Fruit fly (Drosophila melanogaster) whole organism, embryonic: Measurements from ENCODE around the gene Invadolysin.

Experiments
- Blimp-1 ChIP-seq: fragments of 200-800 bp; sonication (Bioruptor generic); optimal IDR thresholded peaks from 3 replicates; lab custom pipeline; 2018; ENCODE audit warnings: missing biosample characterization, missing genetic modification characterization, mild to moderate bottlenecking, moderate library complexity, missing genetic modification reagents
- BtbVII ChIP-seq: fragments of 200-800 bp; sonication (Bioruptor generic); optimal IDR thresholded peaks from 3 replicates; lab custom pipeline; 2017; ENCODE audit warnings: missing biosample characterization, mild to moderate bottlenecking, missing genetic modification characterization
- Bteb2 ChIP-seq: fragments of 200-800 bp; sonication (Bioruptor generic); optimal IDR thresholded peaks from 2 replicates; lab custom pipeline; 2016; ENCODE audit warnings: missing biosample characterization, missing genetic modification characterization
- CG10274 ChIP-seq: fragments of 200-800 bp; sonication (Bioruptor generic); optimal IDR thresholded peaks from 3 replicates; lab custom pipeline; 2017; ENCODE audit warnings: missing biosample characterization, mild to moderate bottlenecking, missing genetic modification characterization
- CG10543 ChIP-seq: fragments of 200-800 bp; sonication (Bioruptor generic); optimal IDR thresholded peaks from 3 replicates; lab custom pipeline; 2017; ENCODE audit warnings: missing biosample characterization, mild to moderate bottlenecking, missing genetic modification characterization, moderate library complexity
- CG10654 ChIP-seq: fragments of 200-800 bp; sonication (Bioruptor generic); optimal IDR thresholded peaks from 2 replicates; lab custom pipeline; 2016; ENCODE audit warnings: missing biosample characterization, missing genetic modification characterization
- CG12071 ChIP-seq: fragments of 200-800 bp; sonication (Bioruptor generic); optimal IDR thresholded peaks from 3 replicates; lab custom pipeline; 2018; ENCODE audit warnings: missing biosample characterization, mild to moderate bottlenecking, missing genetic modification characterization
- CG1233 ChIP-seq: fragments of 200-800 bp; sonication (Bioruptor generic); optimal IDR thresholded peaks from 4 replicates; lab custom pipeline; 2018; ENCODE audit warnings: missing biosample characterization, mild to moderate bottlenecking, missing genetic modification characterization
- CG12391 ChIP-seq: fragments of 200-800 bp; sonication (Bioruptor generic); optimal IDR thresholded peaks from 3 replicates; lab custom pipeline; 2018; ENCODE audit warnings: missing biosample characterization, mild to moderate bottlenecking, missing genetic modification characterization, moderate library complexity
- CG12942 ChIP-seq: fragments of 200-800 bp; sonication (Bioruptor generic); optimal IDR thresholded peaks from 3 replicates; lab custom pipeline; 2016; ENCODE audit warnings: missing biosample characterization, missing genetic modification characterization
- CG13424 ChIP-seq: fragments of 200-800 bp; sonication (Bioruptor generic); optimal IDR thresholded peaks from 2 replicates; lab custom pipeline; 2019; ENCODE audit warnings: missing biosample characterization, mild to moderate bottlenecking, missing genetic modification characterization, moderate library complexity
- CG13894 ChIP-seq: fragments of 200-800 bp; sonication (Bioruptor generic); optimal IDR thresholded peaks from 3 replicates; lab custom pipeline; 2018; ENCODE audit warnings: missing biosample characterization, mild to moderate bottlenecking, missing genetic modification characterization, moderate library complexity
- CG14965 ChIP-seq: fragments of 200-800 bp; sonication (Bioruptor generic); optimal IDR thresholded peaks from 2 replicates; lab custom pipeline; 2016; ENCODE audit warnings: missing biosample characterization, missing genetic modification characterization, borderline replicate concordance
- CG15269 ChIP-seq: fragments of 200-800 bp; sonication (Bioruptor generic); optimal IDR thresholded peaks from 2 replicates; lab custom pipeline; 2018; ENCODE audit warnings: missing biosample characterization, mild to moderate bottlenecking, missing genetic modification characterization, moderate library complexity
- CG15514 ChIP-seq: fragments of 200-800 bp; sonication (Bioruptor generic); optimal IDR thresholded peaks from 3 replicates; lab custom pipeline; 2017; ENCODE audit warnings: missing biosample characterization, missing genetic modification characterization, mild to moderate bottlenecking, moderate library complexity, missing genetic modification reagents
- CG17385 ChIP-seq: fragments of 200-800 bp; sonication (Bioruptor generic); optimal IDR thresholded peaks from 3 replicates; lab custom pipeline; 2018; ENCODE audit warnings: missing biosample characterization, mild to moderate bottlenecking, missing genetic modification characterization
- CG17568 ChIP-seq: fragments of 200-800 bp; sonication (Bioruptor generic); optimal IDR thresholded peaks from 2 replicates; lab custom pipeline; 2018; ENCODE audit warnings: missing biosample characterization, mild to moderate bottlenecking, missing genetic modification characterization, moderate library complexity
- CG2199 ChIP-seq: fragments of 200-800 bp; sonication (Bioruptor generic); IDR thresholded peaks from 3 replicates; pipeline ENCODE4 v1.3.6; 2022; ENCODE audit warnings: missing biosample characterization, missing genetic modification characterization
- CG34376 ChIP-seq: fragments of 200-800 bp; sonication (Bioruptor generic); optimal IDR thresholded peaks from 2 replicates; lab custom pipeline; 2018; ENCODE audit warnings: missing biosample characterization, mild to moderate bottlenecking, missing genetic modification characterization
- CG34422 ChIP-seq: fragments of 200-800 bp; sonication (Bioruptor generic); IDR thresholded peaks from 3 replicates; pipeline ENCODE4 v1.3.6; 2022; ENCODE audit warnings: missing biosample characterization, missing genetic modification characterization
- CG4360 ChIP-seq: fragments of 200-800 bp; sonication (Bioruptor generic); IDR thresholded peaks from 2 replicates; pipeline ENCODE4 v1.3.6; 2022; ENCODE audit warnings: missing biosample characterization, missing genetic modification characterization
- CG4820 ChIP-seq: fragments of 200-800 bp; sonication (Bioruptor generic); optimal IDR thresholded peaks from 3 replicates; lab custom pipeline; 2016; ENCODE audit warnings: missing biosample characterization, missing genetic modification characterization
- CG6272 ChIP-seq: fragments of 200-800 bp; sonication (Bioruptor generic); IDR thresholded peaks from 2 replicates; pipeline ENCODE4 v1.3.6; 2022; ENCODE audit warnings: missing biosample characterization, missing genetic modification characterization
- CG6765 ChIP-seq: fragments of 200-800 bp; sonication (Bioruptor generic); optimal IDR thresholded peaks from 3 replicates; lab custom pipeline; 2017; ENCODE audit warnings: missing biosample characterization, mild to moderate bottlenecking, missing genetic modification characterization
- CG6813 ChIP-seq: fragments of 200-800 bp; sonication (Bioruptor generic); optimal IDR thresholded peaks from 2 replicates; lab custom pipeline; 2017; ENCODE audit warnings: missing biosample characterization, missing genetic modification characterization, mild to moderate bottlenecking, moderate library complexity, missing genetic modification reagents
- CG7357 ChIP-seq: fragments of 200-800 bp; sonication (Bioruptor generic); IDR thresholded peaks from 3 replicates; pipeline ENCODE4 v1.3.6; 2022; ENCODE audit warnings: missing biosample characterization, missing genetic modification characterization
- CG7372 ChIP-seq: fragments of 200-800 bp; sonication (Bioruptor generic); IDR thresholded peaks from 2 replicates; pipeline ENCODE4 v1.3.6; 2022; ENCODE audit warnings: missing biosample characterization, missing genetic modification characterization
- CG8765 ChIP-seq: fragments of 200-800 bp; sonication (Bioruptor generic); IDR thresholded peaks from 2 replicates; pipeline ENCODE4 v1.3.6; 2022; ENCODE audit warnings: missing biosample characterization, missing genetic modification characterization
- CG8944 ChIP-seq: fragments of 200-800 bp; sonication (Bioruptor generic); optimal IDR thresholded peaks from 3 replicates; lab custom pipeline; 2016; ENCODE audit warnings: missing biosample characterization, missing genetic modification characterization
- CkIIα-i1 ChIP-seq: fragments of 200-800 bp; sonication (Bioruptor generic); IDR thresholded peaks from 2 replicates; pipeline ENCODE4 v1.3.6; 2022; ENCODE audit warnings: missing biosample characterization, missing genetic modification characterization
- Dref ChIP-seq: fragments of 200-800 bp; sonication (Bioruptor generic); IDR thresholded peaks from 2 replicates; pipeline ENCODE4 v1.3.6; 2022; ENCODE audit warnings: missing biosample characterization, missing genetic modification characterization
- ERR ChIP-seq: fragments of 200-800 bp; sonication (Bioruptor generic); optimal IDR thresholded peaks from 2 replicates; lab custom pipeline; 2016; ENCODE audit warnings: missing biosample characterization, missing genetic modification characterization
- Fer1 ChIP-seq: fragments of 200-800 bp; sonication (Bioruptor generic); optimal IDR thresholded peaks from 2 replicates; lab custom pipeline; 2017; ENCODE audit warnings: missing biosample characterization, mild to moderate bottlenecking, missing genetic modification characterization
- Fer3 ChIP-seq: fragments of 200-800 bp; sonication (Bioruptor generic); optimal IDR thresholded peaks from 2 replicates; lab custom pipeline; 2018; ENCODE audit warnings: missing biosample characterization, mild to moderate bottlenecking, missing genetic modification characterization, moderate library complexity
- H15 ChIP-seq: fragments of 200-800 bp; sonication (Bioruptor generic); IDR thresholded peaks from 3 replicates; pipeline ENCODE4 v1.3.6; 2022; ENCODE audit warnings: missing biosample characterization, missing genetic modification characterization
- Hmr ChIP-seq: fragments of 200-800 bp; sonication (Bioruptor generic); optimal IDR thresholded peaks from 3 replicates; lab custom pipeline; 2017; ENCODE audit warnings: mild to moderate bottlenecking, missing biosample characterization, missing genetic modification reagents, missing genetic modification characterization
- Jarid2 ChIP-seq: fragments of 200-800 bp; sonication (Bioruptor generic); optimal IDR thresholded peaks from 3 replicates; lab custom pipeline; 2017; ENCODE audit warnings: mild to moderate bottlenecking, missing biosample characterization, missing genetic modification reagents, missing genetic modification characterization
- Med ChIP-seq: fragments of 200-800 bp; sonication (Bioruptor generic); peaks from one replicate; lab custom pipeline; 2016; ENCODE audit warnings: missing biosample characterization, missing genetic modification characterization, mild to moderate bottlenecking, inconsistent platforms, moderate library complexity
- PHDP ChIP-seq: fragments of 200-800 bp; sonication (Bioruptor generic); optimal IDR thresholded peaks from 3 replicates; lab custom pipeline; 2018; ENCODE audit warnings: missing biosample characterization, mild to moderate bottlenecking, missing genetic modification characterization, moderate library complexity
- Pdp1 ChIP-seq, 2 experiments: fragments of 200-800 bp; sonication (Bioruptor generic); optimal IDR thresholded peaks; 3 replicates each; lab custom pipeline; 2016; ENCODE audit warnings: missing biosample characterization in 2 of 2, missing genetic modification characterization in 2 of 2, mild to moderate bottlenecking in 1 of 2, moderate library complexity in 1 of 2
- ase ChIP-seq: fragments of 200-800 bp; sonication (Bioruptor generic); IDR thresholded peaks from 3 replicates; pipeline ENCODE4 v1.3.6; 2022; ENCODE audit warnings: missing biosample characterization, missing genetic modification characterization
- crol ChIP-seq: fragments of 200-800 bp; sonication (Bioruptor generic); IDR thresholded peaks from 2 replicates; pipeline ENCODE4 v1.3.6; 2022; ENCODE audit warnings: missing biosample characterization, missing genetic modification characterization
- en ChIP-seq: fragments of 200-800 bp; sonication (Bioruptor generic); optimal IDR thresholded peaks from 2 replicates; lab custom pipeline; 2016; ENCODE audit warnings: missing biosample characterization, missing genetic modification characterization
- p53 ChIP-seq: fragments of 200-800 bp; sonication (Bioruptor generic); optimal IDR thresholded peaks from 2 replicates; lab custom pipeline; 2016; ENCODE audit warnings: missing biosample characterization, missing genetic modification characterization
- pfk ChIP-seq: fragments of 200-800 bp; sonication (Bioruptor generic); optimal IDR thresholded peaks from 2 replicates; lab custom pipeline; 2018; ENCODE audit warnings: missing biosample characterization, mild to moderate bottlenecking, missing genetic modification characterization, moderate library complexity
- pnt ChIP-seq: fragments of 200-800 bp; sonication (Bioruptor generic); optimal IDR thresholded peaks from 3 replicates; lab custom pipeline; 2016; ENCODE audit warnings: missing biosample characterization, missing genetic modification characterization
- pzg ChIP-seq: fragments of 200-800 bp; sonication (Bioruptor generic); optimal IDR thresholded peaks from 3 replicates; lab custom pipeline; 2018; ENCODE audit warnings: missing biosample characterization, mild to moderate bottlenecking, missing genetic modification characterization, moderate library complexity
- scrt ChIP-seq: fragments of 200-800 bp; sonication (Bioruptor generic); optimal IDR thresholded peaks from 2 replicates; lab custom pipeline; 2018; ENCODE audit warnings: missing biosample characterization, mild to moderate bottlenecking, missing genetic modification characterization, moderate library complexity
- sim ChIP-seq: fragments of 200-800 bp; sonication (Bioruptor generic); IDR thresholded peaks from 2 replicates; pipeline ENCODE4 v1.3.6; 2022; ENCODE audit warnings: missing biosample characterization, missing genetic modification characterization

Gene Invadolysin

DNA sequence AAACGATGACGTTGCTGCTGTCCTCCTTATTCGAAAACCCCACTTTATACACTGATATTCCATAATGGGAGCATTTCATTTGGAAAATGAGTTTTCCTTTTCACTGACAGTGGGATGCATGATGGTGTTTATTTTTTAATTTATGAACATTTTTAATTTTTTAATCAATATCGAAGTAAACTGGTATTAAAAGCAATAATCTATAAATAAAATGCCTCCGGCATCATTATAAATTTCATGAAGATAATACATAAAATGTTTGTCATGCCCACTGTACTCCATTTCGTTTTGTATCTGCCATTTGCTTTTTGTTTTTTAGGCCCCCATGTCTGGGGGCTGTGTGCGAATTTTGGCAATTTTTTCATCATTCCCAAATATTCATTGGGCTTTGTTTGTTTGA, 14.4 kb upstream of the Invadolysin start (continued):
- TF ChIP-seq CG8765 (GFP tag; lab: Robert Waterston, UW): 0 out of 2 replicates have a peak, but pooled peaks have one; percentile 14
- TF ChIP-seq CG13424 (tag; lab: Kevin White, UChicago): peak; percentile 61
- TF ChIP-seq Blimp-1 (GFP tag; lab: Kevin White, UChicago): peak; percentile 57
- TF ChIP-seq ERR: no peak
- TF ChIP-seq CG12942 (GFP tag; lab: Kevin White, UChicago): peak; percentile 24
- TF ChIP-seq CG4360 (GFP tag; lab: Robert Waterston, UW): no peak
- peak; percentile 46 for TF ChIP-seq CG6813 (GFP tag; lab: Kevin White, UChicago)
- TF ChIP-seq crol (GFP tag; lab: Robert Waterston, UW): no peak
- TF ChIP-seq CG4820 (GFP tag; lab: Kevin White, UChicago): peak; percentile 17
- peak; percentile 43 for TF ChIP-seq Bteb2
- TF ChIP-seq, all 482 proteins: peak for 227

DNA sequence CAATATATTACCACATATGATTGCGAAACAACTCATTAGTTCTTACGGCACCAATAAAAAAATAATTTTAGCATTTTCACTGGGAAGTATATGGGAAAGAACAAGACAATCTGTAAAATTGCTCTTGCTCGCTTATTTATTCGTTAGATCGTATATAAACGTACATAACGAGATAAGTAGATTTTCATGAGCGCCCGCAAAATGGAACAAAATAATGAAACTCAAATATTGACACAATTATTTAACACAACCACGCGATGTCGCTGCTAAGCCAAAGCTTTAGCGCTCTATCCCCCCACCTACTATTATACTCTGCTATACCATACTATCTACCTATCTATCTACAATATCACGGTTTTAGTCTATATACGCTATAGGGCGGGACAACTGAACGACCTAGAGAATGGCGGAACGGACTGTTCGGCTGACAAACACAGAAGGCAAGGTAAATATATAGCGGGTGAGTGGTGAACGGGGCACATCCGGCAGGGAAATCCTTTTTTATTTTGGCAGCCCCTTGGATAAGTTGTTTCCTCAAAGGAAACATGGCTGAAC, 13.4 kb upstream of the Invadolysin start:
- TF ChIP-seq CG13894 (tag; lab: Kevin White, UChicago): peak; percentile 91
- peak; percentile 7 for TF ChIP-seq CG10274 (GFP tag; lab: Kevin White, UChicago)
- TF ChIP-seq CG12071 (GFP tag; lab: Kevin White, UChicago): peak; percentile 5
- TF ChIP-seq Pdp1 (GFP tag; optimal IDR thresholded peaks at IDR 0.05; lab: Kevin White, UChicago): peak in 1 of 2 experiments; percentile 87
- peak; percentile 49 for TF ChIP-seq CG6765 (GFP tag; lab: Kevin White, UChicago)
- peak; percentile 0 for TF ChIP-seq CG17385 (GFP tag; lab: Kevin White, UChicago)
- TF ChIP-seq CkIIα-i1 (GFP tag; lab: Robert Waterston, UW): no peak
- TF ChIP-seq p53 (GFP tag; lab: Kevin White, UChicago): no peak
- peak; percentile 16 for TF ChIP-seq CG15514
- no peak for TF ChIP-seq CG1233 (GFP tag; lab: Kevin White, UChicago)
- TF ChIP-seq CG6272: no peak
- TF ChIP-seq CG8944 (GFP tag; lab: Kevin White, UChicago): no peak
- TF ChIP-seq CG12391 (tag; lab: Kevin White, UChicago): no peak
- peak; percentile 20 for TF ChIP-seq PHDP
- no peak for TF ChIP-seq pzg
- peak; percentile 24 for TF ChIP-seq CG17568 (GFP tag; lab: Kevin White, UChicago)
- TF ChIP-seq CG34376: peak; percentile 35
- TF ChIP-seq Hmr (GFP tag; lab: Kevin White, UChicago): peak; percentile 30
- TF ChIP-seq CG34422 (GFP tag; lab: Robert Waterston, UW): no peak
- no peak for TF ChIP-seq CG7357 (GFP tag; lab: Robert Waterston, UW)
- TF ChIP-seq CG10654 (GFP tag; lab: Kevin White, UChicago): no peak
- no peak for TF ChIP-seq CG14965 (GFP tag; lab: Kevin White, UChicago)
- peak; percentile 10 for TF ChIP-seq CG15269 (tag; lab: Kevin White, UChicago)
- no peak for TF ChIP-seq sim
- TF ChIP-seq CG10543 (GFP tag; lab: Kevin White, UChicago): peak; percentile 25
- TF ChIP-seq BtbVII (GFP tag; lab: Kevin White, UChicago): peak; percentile 3
- 0 out of 3 replicates have a peak, but pooled peaks have one; percentile 8 for TF ChIP-seq CG2199 (GFP tag; lab: Robert Waterston, UW)
- TF ChIP-seq ase (GFP tag; lab: Robert Waterston, UW): no peak
- peak; percentile 28 for TF ChIP-seq pfk (GFP tag; lab: Kevin White, UChicago)
- TF ChIP-seq CG7372: no peak
- no peak for TF ChIP-seq pnt (GFP tag; lab: Kevin White, UChicago)
- no peak for TF ChIP-seq Dref
- peak; percentile 58 for TF ChIP-seq Med (GFP tag; lab: Kevin White, UChicago)
- TF ChIP-seq Jarid2 (GFP tag; lab: Kevin White, UChicago): no peak
- TF ChIP-seq en (GFP tag; lab: Kevin White, UChicago): no peak
- TF ChIP-seq scrt (GFP tag; lab: Kevin White, UChicago): no peak
- TF ChIP-seq Fer1 (GFP tag; lab: Kevin White, UChicago): peak; percentile 49
- peak; percentile 8 for TF ChIP-seq Fer3
- TF ChIP-seq H15 (GFP tag; lab: Robert Waterston, UW): no peak
